Fruit fly (Drosophila melanogaster): ENCODE data around the gene Hf.
A peak's percentile ranks its signal among the peaks of the same experiment; 100 is the strongest.

Hf gene

dm6 chr2L:19949600-19949999 is 17.9 kb downstream of the Hf start:
- TF ChIP-seq CG17806 (tag; optimal IDR thresholded peaks at IDR 0.05), result no peak
- no peak for TF ChIP-seq CG15710 (tag; optimal IDR thresholded peaks at IDR 0.05)
- TF ChIP-seq EcR (GFP tag; optimal IDR thresholded peaks at IDR 0.05), result no peak
- no peak for TF ChIP-seq CG10348 (GFP tag; IDR thresholded peaks at IDR 0.05)
- no peak for TF ChIP-seq CG14655 (GFP tag; optimal IDR thresholded peaks at IDR 0.05)
- TF ChIP-seq rn (GFP tag; IDR thresholded peaks at IDR 0.05), result no peak
- TF ChIP-seq CG12605 (GFP tag; IDR thresholded peaks at IDR 0.05), result no peak
- no peak for TF ChIP-seq fd96Ca (GFP tag; IDR thresholded peaks at IDR 0.05)
- TF ChIP-seq CG8159 (tag; optimal IDR thresholded peaks at IDR 0.05), result no peak
- TF ChIP-seq Ets98B (GFP tag; IDR thresholded peaks at IDR 0.05), result no peak
- TF ChIP-seq CG13204 (GFP tag; optimal IDR thresholded peaks at IDR 0.05), result no peak
- TF ChIP-seq CG32121 (GFP tag; IDR thresholded peaks at IDR 0.05), result no peak
- TF ChIP-seq Snoo (tag; optimal IDR thresholded peaks at IDR 0.05), result no peak
- no peak for TF ChIP-seq CG9948 (tag; optimal IDR thresholded peaks at IDR 0.05)
- TF ChIP-seq D1 (tag; optimal IDR thresholded peaks at IDR 0.05), result no peak
- TF ChIP-seq CG4496 (GFP tag; IDR thresholded peaks at IDR 0.05), result no peak
- TF ChIP-seq Pif1A (GFP tag; optimal IDR thresholded peaks at IDR 0.05), result no peak

dm6 chr2L:19947992-19948524 is 19.4 kb downstream of the Hf start:
- TF ChIP-seq CG12605 (GFP tag; IDR thresholded peaks at IDR 0.05) (no peak), D1 (tag; optimal IDR thresholded peaks at IDR 0.05) (no peak), CG9948 (tag; optimal IDR thresholded peaks at IDR 0.05) (no peak)

dm6 chr2L:19944309-19945172 is 22.9 kb downstream of the Hf start:
- TF ChIP-seq fd96Ca (GFP tag; IDR thresholded peaks at IDR 0.05) (no peak), EcR (GFP tag; optimal IDR thresholded peaks at IDR 0.05) (peak; percentile 42), CG17806 (tag; optimal IDR thresholded peaks at IDR 0.05) (no peak), CG8159 (tag; optimal IDR thresholded peaks at IDR 0.05) (no peak), CG8301 (tag; optimal IDR thresholded peaks at IDR 0.05) (no peak)

- no peak for TF ChIP-seq Pif1B (GFP tag; optimal IDR thresholded peaks at IDR 0.05)
- TF ChIP-seq fd96Ca (GFP tag; IDR thresholded peaks at IDR 0.05), result 0 out of 3 replicates have a peak, but pooled peaks have one; percentile 22
Observed at dm6 chr2L:19943112-19943511, 24.4 kb downstream of the Hf start.

dm6 chr2L:19942510-19942909 is 25.0 kb downstream of the Hf start:
- no peak for TF ChIP-seq Pif1A (GFP tag; optimal IDR thresholded peaks at IDR 0.05)
- no peak for TF ChIP-seq fd96Ca (GFP tag; IDR thresholded peaks at IDR 0.05)
- TF ChIP-seq Pif1B (GFP tag; optimal IDR thresholded peaks at IDR 0.05), result no peak
- no peak for TF ChIP-seq CG17806 (tag; optimal IDR thresholded peaks at IDR 0.05)
- no peak for TF ChIP-seq CG13204 (GFP tag; optimal IDR thresholded peaks at IDR 0.05)
- no peak for TF ChIP-seq CG4496 (GFP tag; IDR thresholded peaks at IDR 0.05)
- TF ChIP-seq CG14655 (GFP tag; optimal IDR thresholded peaks at IDR 0.05), result no peak
- TF ChIP-seq CG9948 (tag; optimal IDR thresholded peaks at IDR 0.05), result no peak
- no peak for TF ChIP-seq EcR (GFP tag; optimal IDR thresholded peaks at IDR 0.05)
- TF ChIP-seq CG10348 (GFP tag; IDR thresholded peaks at IDR 0.05), result no peak
- TF ChIP-seq CG12605 (GFP tag; IDR thresholded peaks at IDR 0.05), result no peak
- no peak for TF ChIP-seq Snoo (tag; optimal IDR thresholded peaks at IDR 0.05)
- no peak for TF ChIP-seq gl (tag; optimal IDR thresholded peaks at IDR 0.05)
- TF ChIP-seq CG15710 (tag; optimal IDR thresholded peaks at IDR 0.05), result no peak
- no peak for TF ChIP-seq D1 (tag; optimal IDR thresholded peaks at IDR 0.05)
- TF ChIP-seq CG34367 (tag; optimal IDR thresholded peaks at IDR 0.05), result no peak
- no peak for TF ChIP-seq CG32121 (GFP tag; IDR thresholded peaks at IDR 0.05)

dm6 chr2L:19941352-19941851 is 26.1 kb downstream of the Hf start:
- TF ChIP-seq Pif1B (GFP tag; optimal IDR thresholded peaks at IDR 0.05) (peak; percentile 31), CG9948 (tag; optimal IDR thresholded peaks at IDR 0.05) (peak; percentile 81), CG13204 (GFP tag; optimal IDR thresholded peaks at IDR 0.05) (peak; percentile 52), Ets98B (GFP tag; IDR thresholded peaks at IDR 0.05) (peak; percentile 86), rn (GFP tag; IDR thresholded peaks at IDR 0.05) (peak; percentile 83), CG17806 (tag; optimal IDR thresholded peaks at IDR 0.05) (peak; percentile 80), CG14655 (GFP tag; optimal IDR thresholded peaks at IDR 0.05) (peak; percentile 82), D1 (tag; optimal IDR thresholded peaks at IDR 0.05) (peak; percentile 37), fd96Ca (GFP tag; IDR thresholded peaks at IDR 0.05) (peak; percentile 87), CG15710 (tag; optimal IDR thresholded peaks at IDR 0.05) (peak; percentile 92), CG12605 (GFP tag; IDR thresholded peaks at IDR 0.05) (peak; percentile 16; the same call in 1 of the 2 replicates), CG8159 (tag; optimal IDR thresholded peaks at IDR 0.05) (peak; percentile 90), CG32121 (GFP tag; IDR thresholded peaks at IDR 0.05) (peak; percentile 90), Pif1A (GFP tag; optimal IDR thresholded peaks at IDR 0.05) (peak; percentile 86), CG4496 (GFP tag; IDR thresholded peaks at IDR 0.05) (peak; percentile 93), CG10348 (GFP tag; IDR thresholded peaks at IDR 0.05) (peak; percentile 65), gl (tag; optimal IDR thresholded peaks at IDR 0.05) (peak; percentile 63), CG34367 (tag; optimal IDR thresholded peaks at IDR 0.05) (peak; percentile 79), EcR (GFP tag; optimal IDR thresholded peaks at IDR 0.05) (peak; percentile 66), Snoo (tag; optimal IDR thresholded peaks at IDR 0.05) (peak; percentile 79), CG8301 (tag; optimal IDR thresholded peaks at IDR 0.05) (peak; percentile 77)
